Fruit fly (Drosophila melanogaster) whole organism, embryonic: ENCODE data around the gene iav.

Source experiments
- Antp ChIP-seq: fragments of 200-800 bp; sonication (Bioruptor generic); optimal IDR thresholded peaks from 3 replicates; lab custom pipeline; 2016; ENCODE audit warnings: missing biosample characterization, missing genetic modification characterization
- CG10267 ChIP-seq: fragments of 200-800 bp; sonication (Bioruptor generic); optimal IDR thresholded peaks from 2 replicates; lab custom pipeline; 2018; ENCODE audit warnings: missing biosample characterization, mild to moderate bottlenecking, missing genetic modification characterization, moderate library complexity
- CG10274 ChIP-seq: fragments of 200-800 bp; sonication (Bioruptor generic); optimal IDR thresholded peaks from 3 replicates; lab custom pipeline; 2017; ENCODE audit warnings: missing biosample characterization, mild to moderate bottlenecking, missing genetic modification characterization
- CG10321 ChIP-seq: fragments of 200-800 bp; sonication (Bioruptor generic); IDR thresholded peaks from 2 replicates; pipeline ENCODE4 v1.3.6; 2022; ENCODE audit warnings: missing biosample characterization, missing genetic modification characterization
- CG10431 ChIP-seq: fragments of 200-800 bp; sonication (Bioruptor generic); optimal IDR thresholded peaks from 3 replicates; lab custom pipeline; 2018; ENCODE audit warnings: missing biosample characterization, mild to moderate bottlenecking, missing genetic modification characterization
- CG10654 ChIP-seq: fragments of 200-800 bp; sonication (Bioruptor generic); optimal IDR thresholded peaks from 2 replicates; lab custom pipeline; 2016; ENCODE audit warnings: missing biosample characterization, missing genetic modification characterization
- CG11695 ChIP-seq: fragments of 200-800 bp; sonication (Bioruptor generic); IDR thresholded peaks from 3 replicates; pipeline ENCODE4 v1.3.6; 2022; ENCODE audit warnings: missing biosample characterization, missing genetic modification characterization
- CG12104 ChIP-seq: fragments of 200-800 bp; sonication (Bioruptor generic); optimal IDR thresholded peaks from 3 replicates; lab custom pipeline; 2016; ENCODE audit warnings: missing biosample characterization, missing genetic modification characterization
- CG1647 ChIP-seq: fragments of 200-800 bp; sonication (Bioruptor generic); optimal IDR thresholded peaks from 3 replicates; lab custom pipeline; 2016; ENCODE audit warnings: missing biosample characterization, missing genetic modification characterization
- CG17359 ChIP-seq: fragments of 200-800 bp; sonication (Bioruptor generic); optimal IDR thresholded peaks from 3 replicates; lab custom pipeline; 2018; ENCODE audit warnings: missing biosample characterization, mild to moderate bottlenecking, missing genetic modification characterization, moderate library complexity
- CG17385 ChIP-seq: fragments of 200-800 bp; sonication (Bioruptor generic); optimal IDR thresholded peaks from 3 replicates; lab custom pipeline; 2018; ENCODE audit warnings: missing biosample characterization, mild to moderate bottlenecking, missing genetic modification characterization
- CG18262 ChIP-seq: fragments of 200-800 bp; optimal IDR thresholded peaks from 3 replicates; lab custom pipeline; 2019; ENCODE audit warnings: missing biosample characterization, mild to moderate bottlenecking, missing genetic modification characterization, moderate library complexity
- CG2199 ChIP-seq: fragments of 200-800 bp; sonication (Bioruptor generic); IDR thresholded peaks from 3 replicates; pipeline ENCODE4 v1.3.6; 2022; ENCODE audit warnings: missing biosample characterization, missing genetic modification characterization
- CG3995 ChIP-seq: fragments of 200-800 bp; sonication (Bioruptor generic); optimal IDR thresholded peaks from 3 replicates; lab custom pipeline; 2016; ENCODE audit warnings: missing biosample characterization, missing genetic modification characterization
- CG42726 ChIP-seq: fragments of 200-800 bp; sonication (Bioruptor generic); IDR thresholded peaks from 2 replicates; pipeline ENCODE4 v1.3.6; 2022; ENCODE audit warnings: missing biosample characterization, missing genetic modification characterization; ENCODE audit not compliant: partially characterized antibody
- CG4404 ChIP-seq: fragments of 200-800 bp; sonication (Bioruptor generic); IDR thresholded peaks from 2 replicates; pipeline ENCODE4 v1.3.6; 2022; ENCODE audit warnings: missing biosample characterization, missing genetic modification characterization
- CG4730 ChIP-seq: fragments of 200-800 bp; sonication (Bioruptor generic); IDR thresholded peaks from 2 replicates; pipeline ENCODE4 v1.3.6; 2022; ENCODE audit warnings: missing biosample characterization, missing genetic modification characterization
- CG6813 ChIP-seq: fragments of 200-800 bp; sonication (Bioruptor generic); optimal IDR thresholded peaks from 2 replicates; lab custom pipeline; 2017; ENCODE audit warnings: missing biosample characterization, missing genetic modification characterization, mild to moderate bottlenecking, moderate library complexity, missing genetic modification reagents
- CG7271 ChIP-seq: fragments of 200-800 bp; sonication (Bioruptor generic); optimal IDR thresholded peaks from 2 replicates; lab custom pipeline; 2018; ENCODE audit warnings: missing biosample characterization, mild to moderate bottlenecking, missing genetic modification characterization, moderate library complexity
- CG7372 ChIP-seq: fragments of 200-800 bp; sonication (Bioruptor generic); IDR thresholded peaks from 2 replicates; pipeline ENCODE4 v1.3.6; 2022; ENCODE audit warnings: missing biosample characterization, missing genetic modification characterization
- CG8359 ChIP-seq: fragments of 200-800 bp; sonication (Bioruptor generic); optimal IDR thresholded peaks from 2 replicates; lab custom pipeline; 2017; ENCODE audit warnings: missing biosample characterization, mild to moderate bottlenecking, missing genetic modification characterization, borderline replicate concordance
- CG9215 ChIP-seq: fragments of 200-800 bp; sonication (Bioruptor generic); IDR thresholded peaks from 2 replicates; pipeline ENCODE4 v1.3.6; 2022; ENCODE audit warnings: missing biosample characterization, missing genetic modification characterization
- E2f2 ChIP-seq: fragments of 200-800 bp; sonication (Bioruptor generic); IDR thresholded peaks from 2 replicates; pipeline ENCODE4 v1.3.6; 2022; ENCODE audit warnings: missing biosample characterization, missing genetic modification characterization
- Ets65A ChIP-seq: fragments of 200-800 bp; sonication (Bioruptor generic); peaks from one replicate; lab custom pipeline; 2016; ENCODE audit warnings: missing biosample characterization, missing genetic modification characterization
- HLH54F ChIP-seq: fragments of 200-800 bp; sonication (Bioruptor generic); optimal IDR thresholded peaks from 3 replicates; lab custom pipeline; 2016; ENCODE audit warnings: missing biosample characterization, missing genetic modification characterization
- Hey ChIP-seq: fragments of 200-800 bp; sonication (Bioruptor generic); optimal IDR thresholded peaks from 3 replicates; lab custom pipeline; 2018; ENCODE audit warnings: missing biosample characterization, mild to moderate bottlenecking, missing genetic modification characterization
- Hr39 ChIP-seq: fragments of >200 bp; optimal IDR thresholded peaks from 2 replicates; lab custom pipeline; 2017
- Hr51 ChIP-seq, 2 experiments: fragments of 200-800 bp; sonication (Bioruptor generic); optimal IDR thresholded peaks; 2 replicates in 1 of 2; 3 replicates in 1 of 2; lab custom pipeline; 2016 to 2018; ENCODE audit warnings: missing biosample characterization in 2 of 2, missing genetic modification characterization in 2 of 2, mild to moderate bottlenecking in 1 of 2, moderate library complexity in 1 of 2
- PHDP ChIP-seq: fragments of 200-800 bp; sonication (Bioruptor generic); optimal IDR thresholded peaks from 3 replicates; lab custom pipeline; 2018; ENCODE audit warnings: missing biosample characterization, mild to moderate bottlenecking, missing genetic modification characterization, moderate library complexity
- Side ChIP-seq: fragments of 200-800 bp; sonication (Bioruptor generic); optimal IDR thresholded peaks from 2 replicates; lab custom pipeline; 2016; ENCODE audit warnings: missing biosample characterization, missing genetic modification characterization
- Sry-δ ChIP-seq: fragments of 200-800 bp; sonication (Bioruptor generic); optimal IDR thresholded peaks from 2 replicates; lab custom pipeline; 2016; ENCODE audit warnings: missing biosample characterization, missing genetic modification characterization
- TFAM ChIP-seq: fragments of 200-800 bp; sonication (Bioruptor generic); optimal IDR thresholded peaks from 2 replicates; lab custom pipeline; 2017; ENCODE audit warnings: missing biosample characterization, missing genetic modification characterization, inconsistent platforms
- ac ChIP-seq: fragments of 200-800 bp; sonication (Bioruptor generic); optimal IDR thresholded peaks from 3 replicates; lab custom pipeline; 2017; ENCODE audit warnings: missing biosample characterization, mild to moderate bottlenecking, missing genetic modification characterization
- aop ChIP-seq: fragments of 200-800 bp; sonication (Bioruptor generic); IDR thresholded peaks from 2 replicates; pipeline ENCODE4 v1.3.6; 2022; ENCODE audit warnings: missing biosample characterization, missing genetic modification characterization
- ase ChIP-seq: fragments of 200-800 bp; sonication (Bioruptor generic); IDR thresholded peaks from 3 replicates; pipeline ENCODE4 v1.3.6; 2022; ENCODE audit warnings: missing biosample characterization, missing genetic modification characterization
- ato ChIP-seq: fragments of 200-800 bp; sonication (Bioruptor generic); IDR thresholded peaks from 2 replicates; pipeline ENCODE4 v1.3.6; 2022; ENCODE audit warnings: missing biosample characterization, missing genetic modification characterization; ENCODE audit not compliant: partially characterized antibody
- cg ChIP-seq: fragments of 200-800 bp; sonication (Bioruptor generic); optimal IDR thresholded peaks from 3 replicates; lab custom pipeline; 2019; ENCODE audit warnings: missing biosample characterization, mild to moderate bottlenecking, missing genetic modification characterization, moderate library complexity
- chif ChIP-seq, 2 experiments: fragments of 200-800 bp; sonication (Bioruptor generic); optimal IDR thresholded peaks; 3 replicates each; lab custom pipeline; 2016; ENCODE audit warnings: missing biosample characterization in 2 of 2, missing genetic modification characterization in 2 of 2
- dpn ChIP-seq, 2 experiments: fragments of 200-800 bp; sonication (Bioruptor generic); optimal IDR thresholded peaks; 3 replicates each; lab custom pipeline; 2016; ENCODE audit warnings: missing biosample characterization in 2 of 2, missing genetic modification characterization in 2 of 2
- hth ChIP-seq: fragments of >200 bp; optimal IDR thresholded peaks from 2 replicates; lab custom pipeline; 2017; ENCODE audit warnings: inconsistent platforms
- insv ChIP-seq, 2 experiments: fragments of 200-800 bp; sonication (Bioruptor generic); optimal IDR thresholded peaks; 3 replicates each; lab custom pipeline; 2016 to 2018; ENCODE audit warnings: missing biosample characterization in 2 of 2, missing genetic modification characterization in 2 of 2
- ken ChIP-seq: fragments of 200-800 bp; sonication (Bioruptor generic); IDR thresholded peaks from 3 replicates; pipeline ENCODE4 v1.3.6; 2022; ENCODE audit warnings: missing biosample characterization, missing genetic modification characterization
- lola ChIP-seq, 3 experiments: fragments of >200 bp in 2 of 3; fragments of 200-800 bp in 1 of 3; sonication (Bioruptor generic) in 1 of 3; optimal IDR thresholded peaks; 2 replicates each; lab custom pipeline; 2017 to 2019; ENCODE audit warnings: missing biosample characterization in 3 of 3, missing genetic modification characterization in 3 of 3, mild to moderate bottlenecking in 1 of 3, moderate library complexity in 1 of 3
- nau ChIP-seq: fragments of 200-800 bp; sonication (Bioruptor generic); optimal IDR thresholded peaks from 3 replicates; lab custom pipeline; 2017; ENCODE audit warnings: missing biosample characterization, mild to moderate bottlenecking, missing genetic modification characterization, missing genetic modification reagents
- pfk ChIP-seq: fragments of 200-800 bp; sonication (Bioruptor generic); optimal IDR thresholded peaks from 2 replicates; lab custom pipeline; 2018; ENCODE audit warnings: missing biosample characterization, mild to moderate bottlenecking, missing genetic modification characterization, moderate library complexity
- pita ChIP-seq: fragments of 200-800 bp; sonication (Bioruptor generic); optimal IDR thresholded peaks from 2 replicates; lab custom pipeline; 2017; ENCODE audit warnings: missing biosample characterization, mild to moderate bottlenecking, missing genetic modification characterization
- psq ChIP-seq: fragments of 200-800 bp; sonication (Bioruptor generic); optimal IDR thresholded peaks from 2 replicates; lab custom pipeline; 2017; ENCODE audit warnings: missing biosample characterization, missing genetic modification characterization
- sd ChIP-seq: fragments of 200-800 bp; sonication (Bioruptor generic); optimal IDR thresholded peaks from 3 replicates; lab custom pipeline; 2018; ENCODE audit warnings: missing biosample characterization, mild to moderate bottlenecking, missing genetic modification characterization, moderate library complexity
- sens ChIP-seq: fragments of 200-800 bp; sonication (Bioruptor generic); peaks from one replicate; lab custom pipeline; 2016; ENCODE audit warnings: missing biosample characterization, missing genetic modification characterization
- trh ChIP-seq: fragments of 200-800 bp; sonication (Bioruptor generic); optimal IDR thresholded peaks from 2 replicates; lab custom pipeline; 2016; ENCODE audit warnings: missing biosample characterization, missing genetic modification characterization
- zen ChIP-seq: fragments of 200-800 bp; sonication (Bioruptor generic); optimal IDR thresholded peaks from 3 replicates; lab custom pipeline; 2018; ENCODE audit warnings: missing biosample characterization, mild to moderate bottlenecking, missing genetic modification characterization, moderate library complexity

iav gene

dm6 chrX:6802376-6803080 is 11.2 kb upstream of the iav start (continued):
- TF ChIP-seq nau (GFP tag; lab: Kevin White, UChicago) (no peak), CG18262 (tag; lab: Kevin White, UChicago) (no peak), CG11695 (GFP tag; lab: Robert Waterston, UW) (no peak), ase (GFP tag; lab: Robert Waterston, UW) (no peak), CG3995 (GFP tag; lab: Kevin White, UChicago) (no peak), CG2199 (GFP tag; lab: Robert Waterston, UW) (no peak), CG17385 (GFP tag; lab: Kevin White, UChicago) (no peak), CG1647 (GFP tag; lab: Kevin White, UChicago) (no peak), CG7372 (GFP tag; lab: Robert Waterston, UW) (no peak), zen (tag; lab: Kevin White, UChicago) (peak; percentile 11), CG4404 (GFP tag; lab: Robert Waterston, UW) (no peak), sd (tag; lab: Kevin White, UChicago) (no peak), hth (lab: Kevin White, UChicago) (no peak), Ets65A (GFP tag; lab: Kevin White, UChicago) (peak; percentile 2), Side (GFP tag; lab: Kevin White, UChicago) (no peak), CG10654 (GFP tag; lab: Kevin White, UChicago) (no peak), CG9215 (GFP tag; lab: Robert Waterston, UW) (no peak), chif (GFP tag; optimal IDR thresholded peaks at IDR 0.05; lab: Kevin White, UChicago) (no peak), ato (no peak), CG17359 (tag; lab: Kevin White, UChicago) (no peak), CG7271 (no peak), lola (GFP tag; optimal IDR thresholded peaks at IDR 0.05; lab: Kevin White, UChicago) (no peak), Hey (tag; lab: Kevin White, UChicago) (no peak), CG6813 (no peak), dpn (GFP tag; optimal IDR thresholded peaks at IDR 0.05; lab: Kevin White, UChicago) (no peak), Hr39 (lab: Kevin White, UChicago) (no peak), pfk (GFP tag; lab: Kevin White, UChicago) (no peak), sens (GFP tag; lab: Kevin White, UChicago) (peak; percentile 22), trh (no peak), insv (GFP tag; optimal IDR thresholded peaks at IDR 0.05; lab: Kevin White, UChicago) (peak; percentile 86 to 97), CG10431 (GFP tag; lab: Kevin White, UChicago) (no peak), CG8359 (no peak), Antp (GFP tag; lab: Kevin White, UChicago) (no peak), CG42726 (no peak), aop (GFP tag; lab: Robert Waterston, UW) (0 out of 2 replicates have a peak, but pooled peaks have one; percentile 50), ken (GFP tag; lab: Robert Waterston, UW) (no peak), pita (GFP tag; lab: Kevin White, UChicago) (peak; percentile 36), CG12104 (GFP tag; lab: Kevin White, UChicago) (no peak), E2f2 (GFP tag; lab: Robert Waterston, UW) (no peak), TFAM (GFP tag; lab: Kevin White, UChicago) (no peak), CG10267 (tag; lab: Kevin White, UChicago) (no peak), ac (GFP tag; lab: Kevin White, UChicago) (no peak), CG10274 (no peak), CG10321 (GFP tag; lab: Robert Waterston, UW) (no peak), psq (GFP tag; lab: Kevin White, UChicago) (peak; percentile 1), Sry-δ (GFP tag; lab: Kevin White, UChicago) (no peak), cg (GFP tag; lab: Kevin White, UChicago) (no peak), CG4730 (GFP tag; lab: Robert Waterston, UW) (no peak), HLH54F (no peak), PHDP (tag; lab: Kevin White, UChicago) (no peak), Hr51 (GFP tag; optimal IDR thresholded peaks at IDR 0.05; lab: Kevin White, UChicago) (no peak)
